Fruit fly (Drosophila melanogaster) whole organism, embryonic: ENCODE data around the gene Cortactin.

Experiments used
- ATbp ChIP-seq: fragments of 200-800 bp; sonication (Bioruptor generic); optimal IDR thresholded peaks from 2 replicates; lab custom pipeline; 2017; ENCODE audit warnings: missing biosample characterization, mild to moderate bottlenecking, missing genetic modification characterization, missing genetic modification reagents
- Atf-2 ChIP-seq: fragments of 200-800 bp; sonication (Bioruptor generic); optimal IDR thresholded peaks from 2 replicates; lab custom pipeline; 2016; ENCODE audit warnings: missing biosample characterization, missing genetic modification characterization
- CG11247 ChIP-seq: fragments of 200-800 bp; sonication (Bioruptor generic); IDR thresholded peaks from 2 replicates; pipeline ENCODE4 v1.3.6; 2022; ENCODE audit warnings: missing biosample characterization, missing genetic modification characterization
- CG11398 ChIP-seq: fragments of 200-800 bp; sonication (Bioruptor generic); optimal IDR thresholded peaks from 2 replicates; lab custom pipeline; 2016; ENCODE audit warnings: missing biosample characterization, missing genetic modification characterization
- CG12155 ChIP-seq: fragments of 200-800 bp; sonication (Bioruptor generic); optimal IDR thresholded peaks from 3 replicates; lab custom pipeline; 2016; ENCODE audit warnings: missing biosample characterization, missing genetic modification characterization
- CG12744 ChIP-seq: fragments of 200-800 bp; sonication (Bioruptor generic); optimal IDR thresholded peaks from 2 replicates; lab custom pipeline; 2016; ENCODE audit warnings: missing biosample characterization, missing genetic modification characterization
- CG13123 ChIP-seq: fragments of 200-800 bp; sonication (Bioruptor generic); optimal IDR thresholded peaks from 2 replicates; lab custom pipeline; 2016; ENCODE audit warnings: missing biosample characterization, missing genetic modification characterization
- CG14050 ChIP-seq: fragments of 200-800 bp; sonication (Bioruptor generic); IDR thresholded peaks from 3 replicates; pipeline ENCODE4 v1.3.6; 2022; ENCODE audit warnings: missing biosample characterization, missing genetic modification characterization
- CG14710 ChIP-seq: fragments of 200-800 bp; sonication (Bioruptor generic); optimal IDR thresholded peaks from 3 replicates; lab custom pipeline; 2019; ENCODE audit warnings: missing biosample characterization, mild to moderate bottlenecking, missing genetic modification characterization, moderate library complexity
- CG1602 ChIP-seq: fragments of 200-800 bp; sonication (Bioruptor generic); optimal IDR thresholded peaks from 3 replicates; lab custom pipeline; 2016; ENCODE audit warnings: missing biosample characterization, missing genetic modification characterization
- CG17361 ChIP-seq: fragments of 200-800 bp; sonication (Bioruptor generic); IDR thresholded peaks from 3 replicates; pipeline ENCODE4 v1.3.6; 2022; ENCODE audit warnings: missing biosample characterization, missing genetic modification characterization
- CG18262 ChIP-seq: fragments of 200-800 bp; optimal IDR thresholded peaks from 3 replicates; lab custom pipeline; 2019; ENCODE audit warnings: missing biosample characterization, mild to moderate bottlenecking, missing genetic modification characterization, moderate library complexity
- CG2120 ChIP-seq: fragments of 200-800 bp; sonication (Bioruptor generic); optimal IDR thresholded peaks from 3 replicates; lab custom pipeline; 2016; ENCODE audit warnings: missing biosample characterization, missing genetic modification characterization
- CG30431 ChIP-seq: fragments of 200-800 bp; sonication (Bioruptor generic); optimal IDR thresholded peaks from 2 replicates; lab custom pipeline; 2017; ENCODE audit warnings: missing biosample characterization, missing genetic modification characterization
- CG3281 ChIP-seq: fragments of 200-800 bp; sonication (Bioruptor generic); optimal IDR thresholded peaks from 3 replicates; lab custom pipeline; 2017; ENCODE audit warnings: missing biosample characterization, mild to moderate bottlenecking, missing genetic modification characterization
- CG34422 ChIP-seq: fragments of 200-800 bp; sonication (Bioruptor generic); IDR thresholded peaks from 3 replicates; pipeline ENCODE4 v1.3.6; 2022; ENCODE audit warnings: missing biosample characterization, missing genetic modification characterization
- CG6175 ChIP-seq: fragments of 200-800 bp; sonication (Bioruptor generic); IDR thresholded peaks from 3 replicates; pipeline ENCODE4 v1.3.6; 2022; ENCODE audit warnings: missing biosample characterization, missing genetic modification characterization
- CG6854 ChIP-seq: fragments of 200-800 bp; sonication (Bioruptor generic); optimal IDR thresholded peaks from 3 replicates; lab custom pipeline; 2017; ENCODE audit warnings: missing biosample characterization, mild to moderate bottlenecking, missing genetic modification characterization
- CG8290 ChIP-seq, 3 experiments: fragments of 200-800 bp; sonication (Bioruptor generic); optimal IDR thresholded peaks; 2 replicates each; lab custom pipeline; 2016 to 2019; ENCODE audit warnings: missing biosample characterization in 3 of 3, missing genetic modification characterization in 3 of 3, mild to moderate bottlenecking in 2 of 3, moderate library complexity in 1 of 3
- CG8944 ChIP-seq: fragments of 200-800 bp; sonication (Bioruptor generic); optimal IDR thresholded peaks from 3 replicates; lab custom pipeline; 2016; ENCODE audit warnings: missing biosample characterization, missing genetic modification characterization
- Drgx ChIP-seq: fragments of 200-800 bp; sonication (Bioruptor generic); IDR thresholded peaks from 2 replicates; pipeline ENCODE4 v1.3.6; 2022; ENCODE audit warnings: missing biosample characterization, missing genetic modification characterization
- Hr78 ChIP-seq, 2 experiments: fragments of 200-800 bp in 1 of 2; fragments of >200 bp in 1 of 2; sonication (Bioruptor generic) in 1 of 2; optimal IDR thresholded peaks; 2 replicates each; lab custom pipeline; 2017 to 2019; ENCODE audit warnings: missing biosample characterization in 2 of 2, missing genetic modification characterization in 2 of 2, mild to moderate bottlenecking in 1 of 2, moderate library complexity in 1 of 2
- Lhr ChIP-seq: fragments of 200-800 bp; sonication (Bioruptor generic); optimal IDR thresholded peaks from 3 replicates; lab custom pipeline; 2017; ENCODE audit warnings: mild to moderate bottlenecking, missing biosample characterization, missing genetic modification reagents, missing genetic modification characterization
- Poxn ChIP-seq: fragments of 200-800 bp; sonication (Bioruptor generic); IDR thresholded peaks from 2 replicates; pipeline ENCODE4 v1.3.6; 2022; ENCODE audit warnings: missing biosample characterization, missing genetic modification characterization
- Sox100B ChIP-seq: fragments of 200-800 bp; sonication (Bioruptor generic); optimal IDR thresholded peaks from 3 replicates; lab custom pipeline; 2018; ENCODE audit warnings: missing biosample characterization, mild to moderate bottlenecking, missing genetic modification characterization
- Ssrp ChIP-seq: fragments of 200-800 bp; sonication (Bioruptor generic); optimal IDR thresholded peaks from 2 replicates; lab custom pipeline; 2018; ENCODE audit warnings: missing biosample characterization, mild to moderate bottlenecking, missing genetic modification characterization, moderate library complexity
- Vsx1 ChIP-seq: fragments of 200-800 bp; sonication (Bioruptor generic); optimal IDR thresholded peaks from 2 replicates; lab custom pipeline; 2017; ENCODE audit warnings: missing biosample characterization, mild to moderate bottlenecking, missing genetic modification characterization, missing genetic modification reagents
- Xbp1 ChIP-seq: fragments of 200-800 bp; sonication (Bioruptor generic); optimal IDR thresholded peaks from 3 replicates; lab custom pipeline; 2016; ENCODE audit warnings: missing biosample characterization, mild to moderate bottlenecking, missing genetic modification characterization
- br ChIP-seq: fragments of >200 bp; optimal IDR thresholded peaks from 2 replicates; lab custom pipeline; 2017
- cg ChIP-seq: fragments of 200-800 bp; sonication (Bioruptor generic); optimal IDR thresholded peaks from 3 replicates; lab custom pipeline; 2019; ENCODE audit warnings: missing biosample characterization, mild to moderate bottlenecking, missing genetic modification characterization, moderate library complexity
- chif ChIP-seq, 2 experiments: fragments of 200-800 bp; sonication (Bioruptor generic); optimal IDR thresholded peaks; 3 replicates each; lab custom pipeline; 2016; ENCODE audit warnings: missing biosample characterization in 2 of 2, missing genetic modification characterization in 2 of 2
- corto ChIP-seq: fragments of 200-800 bp; sonication (Bioruptor generic); optimal IDR thresholded peaks from 2 replicates; lab custom pipeline; 2016; ENCODE audit warnings: missing biosample characterization, mild to moderate bottlenecking, missing genetic modification characterization, moderate library complexity
- croc ChIP-seq: fragments of 200-800 bp; sonication (Bioruptor generic); conservative IDR thresholded peaks from 3 replicates; pipeline ENCODE4 v1.3.6; 2022; ENCODE audit warnings: missing biosample characterization, missing genetic modification characterization
- da ChIP-seq: fragments of 200-800 bp; sonication (Bioruptor generic); optimal IDR thresholded peaks from 2 replicates; lab custom pipeline; 2016; ENCODE audit warnings: missing biosample characterization, missing genetic modification characterization
- ems ChIP-seq: fragments of 200-800 bp; sonication (Bioruptor generic); optimal IDR thresholded peaks from 3 replicates; lab custom pipeline; 2016; ENCODE audit warnings: missing biosample characterization, missing genetic modification characterization
- en ChIP-seq: fragments of 200-800 bp; sonication (Bioruptor generic); optimal IDR thresholded peaks from 2 replicates; lab custom pipeline; 2016; ENCODE audit warnings: missing biosample characterization, missing genetic modification characterization
- gce ChIP-seq: fragments of 200-800 bp; sonication (Bioruptor generic); IDR thresholded peaks from 3 replicates; pipeline ENCODE4 v1.3.6; 2022; ENCODE audit warnings: missing biosample characterization, missing genetic modification characterization
- gem ChIP-seq: fragments of 200-800 bp; sonication (Bioruptor generic); optimal IDR thresholded peaks from 2 replicates; lab custom pipeline; 2019; ENCODE audit warnings: missing biosample characterization, mild to moderate bottlenecking, missing genetic modification characterization, moderate library complexity
- hkb ChIP-seq, 2 experiments: fragments of 200-800 bp in 1 of 2; fragments of >200 bp in 1 of 2; sonication (Bioruptor generic) in 1 of 2; IDR thresholded peaks in 1 of 2; optimal IDR thresholded peaks in 1 of 2; 2 replicates each; pipeline versions ENCODE4 v1.3.6 to Lab custom; 2017 to 2022; ENCODE audit warnings: missing biosample characterization in 1 of 2, missing genetic modification characterization in 1 of 2
- kay ChIP-seq: fragments of 200-800 bp; sonication (Bioruptor generic); optimal IDR thresholded peaks from 2 replicates; lab custom pipeline; 2016; ENCODE audit warnings: missing biosample characterization, missing genetic modification characterization
- lmd ChIP-seq: fragments of 200-800 bp; sonication (Bioruptor generic); IDR thresholded peaks from 2 replicates; pipeline ENCODE4 v1.3.6; 2022; ENCODE audit warnings: missing biosample characterization, missing genetic modification characterization
- luna ChIP-seq: fragments of 200-800 bp; sonication (Bioruptor generic); optimal IDR thresholded peaks from 2 replicates; lab custom pipeline; 2016; ENCODE audit warnings: missing biosample characterization, missing genetic modification characterization
- nerfin-1 ChIP-seq: fragments of 200-800 bp; sonication (Bioruptor generic); optimal IDR thresholded peaks from 3 replicates; lab custom pipeline; 2019; ENCODE audit warnings: missing biosample characterization, mild to moderate bottlenecking, missing genetic modification characterization, moderate library complexity
- oc ChIP-seq: fragments of 200-800 bp; sonication (Bioruptor generic); optimal IDR thresholded peaks from 2 replicates; lab custom pipeline; 2018; ENCODE audit warnings: missing biosample characterization, mild to moderate bottlenecking, missing genetic modification characterization, moderate library complexity
- sens ChIP-seq: fragments of 200-800 bp; sonication (Bioruptor generic); peaks from one replicate; lab custom pipeline; 2016; ENCODE audit warnings: missing biosample characterization, missing genetic modification characterization
- sug ChIP-seq: fragments of 200-800 bp; optimal IDR thresholded peaks from 2 replicates; lab custom pipeline; 2019; ENCODE audit warnings: missing biosample characterization, mild to moderate bottlenecking, missing genetic modification characterization, moderate library complexity
- tin ChIP-seq: fragments of 200-800 bp; sonication (Bioruptor generic); optimal IDR thresholded peaks from 3 replicates; lab custom pipeline; 2016; ENCODE audit warnings: missing biosample characterization, missing genetic modification characterization
- wek ChIP-seq: fragments of 200-800 bp; sonication (Bioruptor generic); optimal IDR thresholded peaks from 3 replicates; lab custom pipeline; 2018; ENCODE audit warnings: missing biosample characterization, mild to moderate bottlenecking, missing genetic modification characterization, moderate library complexity
- z ChIP-seq: fragments of 200-800 bp; sonication (Bioruptor generic); IDR thresholded peaks from 3 replicates; pipeline ENCODE4 v1.3.6; 2022; ENCODE audit warnings: missing biosample characterization, missing genetic modification characterization

Cortactin gene

DNA sequence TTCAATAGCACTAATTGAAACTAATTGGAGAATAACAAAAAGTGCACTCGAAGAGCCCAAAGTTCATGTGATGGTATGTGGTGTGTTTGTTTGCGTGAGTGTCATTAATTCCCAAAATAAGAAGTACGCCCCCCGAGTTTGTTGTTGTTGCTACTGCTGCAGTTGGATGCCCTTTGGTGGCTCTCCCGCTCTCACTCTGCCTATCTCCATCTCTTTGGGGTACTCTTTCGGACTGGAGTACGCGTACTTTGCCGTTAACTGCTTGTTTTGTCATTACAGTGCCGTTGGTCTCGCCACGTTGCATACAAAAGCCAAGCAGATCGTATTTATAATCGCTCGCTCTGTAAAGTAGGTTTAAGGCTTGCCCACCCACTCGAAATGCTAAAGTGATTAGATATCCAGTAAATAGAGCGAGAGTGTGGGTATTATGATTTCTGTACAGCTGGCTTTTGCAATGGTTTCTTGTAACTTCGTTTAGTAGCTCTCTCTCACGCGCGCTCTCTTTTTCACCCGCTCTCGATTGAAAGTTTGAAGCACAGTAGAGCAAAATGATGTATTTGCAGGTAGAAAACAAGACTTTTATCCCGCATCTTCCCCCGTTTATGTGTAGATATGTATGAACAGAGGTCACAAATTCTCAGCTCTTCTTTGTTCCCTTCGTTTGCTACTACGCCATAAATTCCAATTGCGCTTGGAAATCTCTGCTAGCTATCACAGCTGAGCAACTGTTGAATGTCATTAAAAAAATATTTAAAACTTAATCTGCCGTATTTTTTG lies 47.9 kb upstream of the Cortactin start (continued):
- TF ChIP-seq Vsx1 (GFP tag; lab: Kevin White, UChicago): no peak
- peak; percentile 22 for TF ChIP-seq tin
- no peak for TF ChIP-seq chif (GFP tag; optimal IDR thresholded peaks at IDR 0.05; lab: Kevin White, UChicago)
- TF ChIP-seq oc (tag; lab: Kevin White, UChicago): peak; percentile 42
- no peak for TF ChIP-seq Lhr
- TF ChIP-seq lmd (GFP tag; lab: Robert Waterston, UW): peak; percentile 26; the same call in 1 of the 2 replicates
- no peak for TF ChIP-seq CG14050 (GFP tag; lab: Robert Waterston, UW)
- no peak for TF ChIP-seq Poxn (GFP tag; lab: Robert Waterston, UW)
- no peak for TF ChIP-seq cg (GFP tag; lab: Kevin White, UChicago)
- no peak for TF ChIP-seq CG17361
- no peak for TF ChIP-seq wek
- no peak for TF ChIP-seq CG6854 (GFP tag; lab: Kevin White, UChicago)
- peak; percentile 87 for TF ChIP-seq sens (GFP tag; lab: Kevin White, UChicago)
- TF ChIP-seq Drgx: peak; percentile 19; the same call in 1 of the 2 replicates
- no peak for TF ChIP-seq en (GFP tag; lab: Kevin White, UChicago)
- TF ChIP-seq CG11247: no peak
- TF ChIP-seq CG8290 (GFP tag; optimal IDR thresholded peaks at IDR 0.05; lab: Kevin White, UChicago): peak; percentile 50
- TF ChIP-seq CG8290 (tag; optimal IDR thresholded peaks at IDR 0.05; lab: Kevin White, UChicago): no peak
- TF ChIP-seq ATbp: peak; percentile 29
- peak; percentile 71 for TF ChIP-seq corto (GFP tag; lab: Kevin White, UChicago)
- TF ChIP-seq CG12155: peak; percentile 31
- no peak for TF ChIP-seq CG30431
- peak; percentile 25 for TF ChIP-seq Sox100B (GFP tag; lab: Kevin White, UChicago)
- TF ChIP-seq CG13123 (GFP tag; lab: Kevin White, UChicago): no peak
- 0 out of 3 replicates have a peak, but pooled peaks have one; percentile 42 for TF ChIP-seq gce (GFP tag; lab: Robert Waterston, UW)
- no peak for TF ChIP-seq z (GFP tag; lab: Robert Waterston, UW)
- TF ChIP-seq CG14710 (tag; lab: Kevin White, UChicago): no peak
- no peak for TF ChIP-seq luna
- TF ChIP-seq croc (GFP tag; lab: Robert Waterston, UW): no peak
- TF ChIP-seq CG2120 (GFP tag; lab: Kevin White, UChicago): peak; percentile 27
- TF ChIP-seq Atf-2 (GFP tag; lab: Kevin White, UChicago): no peak
- peak; percentile 64 for TF ChIP-seq nerfin-1 (tag; lab: Kevin White, UChicago)
- TF ChIP-seq CG12744 (GFP tag; lab: Kevin White, UChicago): no peak
- TF ChIP-seq da (GFP tag; lab: Kevin White, UChicago): no peak
- no peak for TF ChIP-seq kay (GFP tag; lab: Kevin White, UChicago)
- peak; percentile 14 for TF ChIP-seq sug (tag; lab: Kevin White, UChicago)
- no peak for TF ChIP-seq CG6175 (GFP tag; lab: Robert Waterston, UW)
- no peak for TF ChIP-seq br (lab: Kevin White, UChicago)
- TF ChIP-seq CG34422 (GFP tag; lab: Robert Waterston, UW): 0 out of 3 replicates have a peak, but pooled peaks have one; percentile 7
- peak; percentile 14 for TF ChIP-seq CG18262 (tag; lab: Kevin White, UChicago)
- TF ChIP-seq CG1602 (GFP tag; lab: Kevin White, UChicago): peak; percentile 28
- TF ChIP-seq hkb (optimal IDR thresholded peaks at IDR 0.05; lab: Kevin White, UChicago): no peak
- peak; percentile 50; the same call in 1 of the 2 replicates for TF ChIP-seq hkb (GFP tag; IDR thresholded peaks at IDR 0.05; lab: Robert Waterston, UW)
- TF ChIP-seq CG11398 (GFP tag; lab: Kevin White, UChicago): no peak
- peak; percentile 26 for TF ChIP-seq CG3281 (GFP tag; lab: Kevin White, UChicago)
- peak; percentile 69 for TF ChIP-seq gem
- TF ChIP-seq Xbp1 (GFP tag; lab: Kevin White, UChicago): no peak
- no peak for TF ChIP-seq CG8944 (GFP tag; lab: Kevin White, UChicago)
- peak; percentile 19 for TF ChIP-seq Ssrp
- TF ChIP-seq ems: peak; percentile 36
- TF ChIP-seq Hr78 (GFP tag; optimal IDR thresholded peaks at IDR 0.05; lab: Kevin White, UChicago): no peak
